Fruit fly (Drosophila melanogaster): ENCODE results near the gene CG7840.

CG7840 gene

dm6 chr2L:8292159-8292887 is 13.1 kb upstream of the CG7840 start (continued):
- peak; percentile 97 for TF ChIP-seq CG12391 (tag; optimal IDR thresholded peaks at IDR 0.05)
- peak; percentile 96 for TF ChIP-seq CG3847 (GFP tag; IDR thresholded peaks at IDR 0.05)
- TF ChIP-seq prd (optimal IDR thresholded peaks at IDR 0.05): no peak
- TF ChIP-seq prd (GFP tag; IDR thresholded peaks at IDR 0.05): peak; percentile 97
- TF ChIP-seq CG10654 (GFP tag; optimal IDR thresholded peaks at IDR 0.05): peak; percentile 90
- peak; percentile 84 for TF ChIP-seq crol (GFP tag; IDR thresholded peaks at IDR 0.05)
- peak in 1 of 2 experiments; percentile 98 for TF ChIP-seq eve (GFP tag; optimal IDR thresholded peaks at IDR 0.05)
- TF ChIP-seq gcm2 (GFP tag; optimal IDR thresholded peaks at IDR 0.05): peak; percentile 89
- TF ChIP-seq zen2 (GFP tag; IDR thresholded peaks at IDR 0.05; ENCODE audit: partially characterized antibody): no peak
- TF ChIP-seq CG4854 (GFP tag; optimal IDR thresholded peaks at IDR 0.05): peak; percentile 93
- TF ChIP-seq CG13894 (tag; optimal IDR thresholded peaks at IDR 0.05): peak; percentile 94
- peak; percentile 91 for TF ChIP-seq CG13123 (GFP tag; optimal IDR thresholded peaks at IDR 0.05)
- TF ChIP-seq HLHmδ (GFP tag; optimal IDR thresholded peaks at IDR 0.05): no peak
- TF ChIP-seq Awh (GFP tag; IDR thresholded peaks at IDR 0.05): peak; percentile 98
- peak; percentile 85 for TF ChIP-seq CG30431 (GFP tag; optimal IDR thresholded peaks at IDR 0.05)
- TF ChIP-seq CG12071 (GFP tag; optimal IDR thresholded peaks at IDR 0.05): peak; percentile 93
- TF ChIP-seq hth (optimal IDR thresholded peaks at IDR 0.05): no peak
- peak; percentile 91 for TF ChIP-seq CG6765 (GFP tag; optimal IDR thresholded peaks at IDR 0.05)
- peak; percentile 97 for TF ChIP-seq wdn (GFP tag; IDR thresholded peaks at IDR 0.05)
- peak; percentile 95 for TF ChIP-seq Dek (tag; optimal IDR thresholded peaks at IDR 0.05)
- TF ChIP-seq oc (tag; optimal IDR thresholded peaks at IDR 0.05): peak; percentile 99
- peak; percentile 94 for TF ChIP-seq CG31224 (GFP tag; IDR thresholded peaks at IDR 0.05)
- no peak for TF ChIP-seq hb (GFP tag; IDR thresholded peaks at IDR 0.05; ENCODE audit: partially characterized antibody)
- TF ChIP-seq ATbp (GFP tag; optimal IDR thresholded peaks at IDR 0.05): peak; percentile 95
- peak; percentile 85 for TF ChIP-seq CG8089 (GFP tag; optimal IDR thresholded peaks at IDR 0.05)
- TF ChIP-seq ap (GFP tag; IDR thresholded peaks at IDR 0.05): peak; percentile 95
- TF ChIP-seq CG16779 (GFP tag; IDR thresholded peaks at IDR 0.05): peak; percentile 87
- peak; percentile 95 for TF ChIP-seq al (GFP tag; IDR thresholded peaks at IDR 0.05)
- TF ChIP-seq Drgx (GFP tag; IDR thresholded peaks at IDR 0.05): peak; percentile 91
- peak; percentile 86 for TF ChIP-seq CG15514 (GFP tag; optimal IDR thresholded peaks at IDR 0.05)
- no peak for TF ChIP-seq inv (GFP tag; IDR thresholded peaks at IDR 0.05; ENCODE audit: partially characterized antibody)
- TF ChIP-seq sd (tag; optimal IDR thresholded peaks at IDR 0.05): peak; percentile 88
- peak; percentile 95 for TF ChIP-seq CG17912 (GFP tag; optimal IDR thresholded peaks at IDR 0.05)
- TF ChIP-seq eyg (GFP tag; optimal IDR thresholded peaks at IDR 0.05): peak; percentile 85
- TF ChIP-seq Xbp1 (GFP tag; optimal IDR thresholded peaks at IDR 0.05): peak; percentile 94
- TF ChIP-seq CG12769 (tag; optimal IDR thresholded peaks at IDR 0.05): peak; percentile 95
- peak; percentile 94 for TF ChIP-seq CG32767 (GFP tag; IDR thresholded peaks at IDR 0.05)
- TF ChIP-seq CoRest (tag; optimal IDR thresholded peaks at IDR 0.05): peak; percentile 98
- TF ChIP-seq NC2β (GFP tag; optimal IDR thresholded peaks at IDR 0.05): peak; percentile 90
- TF ChIP-seq H15 (GFP tag; IDR thresholded peaks at IDR 0.05): peak; percentile 96
- peak; percentile 86 for TF ChIP-seq CG31365 (tag; optimal IDR thresholded peaks at IDR 0.05)
- TF ChIP-seq slou (GFP tag; optimal IDR thresholded peaks at IDR 0.05): peak; percentile 88
- peak; percentile 78; the same call in 2 of the 3 replicates for TF ChIP-seq sr (GFP tag; IDR thresholded peaks at IDR 0.05)
- TF ChIP-seq CG3838 (GFP tag; optimal IDR thresholded peaks at IDR 0.05): peak; percentile 77
- TF ChIP-seq CG9727 (GFP tag; optimal IDR thresholded peaks at IDR 0.05): peak; percentile 92
- TF ChIP-seq ase (GFP tag; IDR thresholded peaks at IDR 0.05): peak; percentile 95
- TF ChIP-seq vnd (GFP tag; IDR thresholded peaks at IDR 0.05; ENCODE audit: partially characterized antibody): no peak
- TF ChIP-seq en (GFP tag; optimal IDR thresholded peaks at IDR 0.05): peak; percentile 93
- TF ChIP-seq org-1 (GFP tag; optimal IDR thresholded peaks at IDR 0.05): peak; percentile 95
- TF ChIP-seq shn (GFP tag; optimal IDR thresholded peaks at IDR 0.05): peak; percentile 71

Measured in whole organism, embryonic.